Worm (Caenorhabditis elegans) whole organism, L1 larva: ENCODE results near the gene srw-31.

Experiments used
- F16B12.6 ChIP-seq: fragments of 150-350 bp; optimal IDR thresholded peaks from 2 replicates; lab custom pipeline; 2014; ENCODE audit warnings: missing biosample characterization, missing genetic modification characterization
- aha-1 ChIP-seq: fragments of 150-350 bp; optimal IDR thresholded peaks from 2 replicates; lab custom pipeline; 2014; ENCODE audit warnings: missing biosample characterization, missing genetic modification characterization
- ceh-8 ChIP-seq: fragments of 200-800 bp; sonication (Bioruptor generic); optimal IDR thresholded peaks from 2 replicates; lab custom pipeline; 2018; ENCODE audit warnings: mild to moderate bottlenecking, missing genetic modification characterization, moderate library complexity, missing compliant biosample characterization
- ces-1 ChIP-seq: fragments of 150-350 bp; optimal IDR thresholded peaks from 2 replicates; lab custom pipeline; 2014; ENCODE audit warnings: missing biosample characterization, missing genetic modification reagents, missing genetic modification characterization
- dpl-1 ChIP-seq, 3 experiments: fragments of 150-350 bp in 2 of 3; sonication (generic microtip) in 1 of 3; optimal IDR thresholded peaks; 2 replicates each; lab custom pipeline; 2014 to 2017; ENCODE audit warnings: missing biosample characterization in 3 of 3, missing genetic modification characterization in 3 of 3, missing genetic modification reagents in 3 of 3
- dsc-1 ChIP-seq: sonication (generic microtip); optimal IDR thresholded peaks from 2 replicates; lab custom pipeline; 2016; ENCODE audit warnings: mild to moderate bottlenecking, missing genetic modification characterization, missing compliant biosample characterization
- efl-1 ChIP-seq, 4 experiments: fragments of 150-350 bp; optimal IDR thresholded peaks in 3 of 4; peaks in 1 of 4; 1 replicate in 1 of 4; 2 replicates in 3 of 4; lab custom pipeline; 2014; ENCODE audit warnings: missing biosample characterization in 2 of 4, missing genetic modification characterization in 2 of 4, missing genetic modification reagents in 2 of 4
- elt-2 ChIP-seq: sonication (generic microtip); optimal IDR thresholded peaks from 2 replicates; lab custom pipeline; 2016; ENCODE audit warnings: missing genetic modification characterization, mild to moderate bottlenecking, inconsistent platforms, missing compliant biosample characterization, missing genetic modification reagents
- fkh-10 ChIP-seq: sonication (generic microtip); optimal IDR thresholded peaks from 2 replicates; lab custom pipeline; 2017; ENCODE audit warnings: missing biosample characterization, missing genetic modification reagents, missing genetic modification characterization
- fkh-4 ChIP-seq: sonication (generic microtip); optimal IDR thresholded peaks from 2 replicates; lab custom pipeline; 2016; ENCODE audit warnings: missing compliant biosample characterization, missing genetic modification characterization, borderline replicate concordance
- irx-1 ChIP-seq: sonication (generic microtip); optimal IDR thresholded peaks from 2 replicates; lab custom pipeline; 2016; ENCODE audit warnings: missing genetic modification characterization, missing compliant biosample characterization
- lin-14 ChIP-seq: fragments of 200-800 bp; sonication (Bioruptor generic); optimal IDR thresholded peaks from 2 replicates; lab custom pipeline; 2018; ENCODE audit warnings: mild to moderate bottlenecking, missing genetic modification characterization, moderate library complexity, missing compliant biosample characterization
- lin-15B ChIP-seq: fragments of 150-350 bp; sonication (generic microtip); optimal IDR thresholded peaks from 3 replicates; lab custom pipeline; 2014; ENCODE audit warnings: missing biosample characterization, missing genetic modification characterization
- lin-35 ChIP-seq, 2 experiments: fragments of 150-350 bp; optimal IDR thresholded peaks; 2 replicates each; lab custom pipeline; 2014; ENCODE audit warnings: missing biosample characterization in 2 of 2, missing genetic modification characterization in 2 of 2, missing genetic modification reagents in 2 of 2
- lsy-2 ChIP-seq, 2 experiments: fragments of 150-350 bp; optimal IDR thresholded peaks; 2 replicates each; lab custom pipeline; 2014; ENCODE audit warnings: missing biosample characterization in 2 of 2, missing genetic modification characterization in 2 of 2
- mab-9 ChIP-seq: fragments of 200-800 bp; sonication (Bioruptor generic); IDR thresholded peaks from 2 replicates; pipeline ENCODE4 v1.3.6; 2022; ENCODE audit warnings: missing genetic modification reagents, missing genetic modification characterization, missing compliant biosample characterization
- mdl-1 ChIP-seq, 2 experiments: fragments of 150-350 bp; optimal IDR thresholded peaks; 2 replicates each; lab custom pipeline; 2014 to 2017; ENCODE audit warnings: missing biosample characterization in 2 of 2, missing genetic modification characterization in 2 of 2, inconsistent platforms in 1 of 2
- nhr-237 ChIP-seq: fragments of 150-350 bp; optimal IDR thresholded peaks from 2 replicates; lab custom pipeline; 2014; ENCODE audit warnings: missing biosample characterization, missing genetic modification characterization
- nhr-28 ChIP-seq: fragments of 150-350 bp; optimal IDR thresholded peaks from 2 replicates; lab custom pipeline; 2014; ENCODE audit warnings: missing biosample characterization, missing genetic modification characterization
- nhr-71 ChIP-seq: sonication (generic microtip); optimal IDR thresholded peaks from 2 replicates; lab custom pipeline; 2016; ENCODE audit warnings: mild to moderate bottlenecking, missing genetic modification characterization, moderate library complexity, missing compliant biosample characterization
- nhr-77 ChIP-seq: fragments of 150-350 bp; optimal IDR thresholded peaks from 2 replicates; lab custom pipeline; 2014; ENCODE audit warnings: missing biosample characterization, missing genetic modification characterization
- nhr-84 ChIP-seq: sonication (generic microtip); optimal IDR thresholded peaks from 2 replicates; lab custom pipeline; 2017; ENCODE audit warnings: missing biosample characterization, missing genetic modification characterization
- pax-3 ChIP-seq: fragments of 200-800 bp; sonication (Bioruptor generic); optimal IDR thresholded peaks from 2 replicates; lab custom pipeline; 2018; ENCODE audit warnings: mild to moderate bottlenecking, missing genetic modification characterization, moderate library complexity, missing compliant biosample characterization
- pqm-1 ChIP-seq: sonication (generic microtip); optimal IDR thresholded peaks from 3 replicates; lab custom pipeline; 2017; ENCODE audit warnings: missing biosample characterization, missing genetic modification characterization
- rnt-1 ChIP-seq: sonication (generic microtip); optimal IDR thresholded peaks from 2 replicates; lab custom pipeline; 2016; ENCODE audit warnings: mild to moderate bottlenecking, missing genetic modification characterization, moderate library complexity, missing compliant biosample characterization
- snpc-4 ChIP-seq: fragments of 150-350 bp; optimal IDR thresholded peaks from 2 replicates; lab custom pipeline; 2014; ENCODE audit warnings: missing biosample characterization, missing genetic modification characterization
- tbx-2 ChIP-seq: sonication (generic microtip); optimal IDR thresholded peaks from 2 replicates; lab custom pipeline; 2016; ENCODE audit warnings: missing genetic modification characterization, missing compliant biosample characterization
- unc-130 ChIP-seq: fragments of 150-350 bp; optimal IDR thresholded peaks from 2 replicates; lab custom pipeline; 2017; ENCODE audit warnings: missing biosample characterization, missing genetic modification characterization, inconsistent platforms
- unc-30 ChIP-seq: sonication (generic microtip); optimal IDR thresholded peaks from 2 replicates; lab custom pipeline; 2017; ENCODE audit warnings: missing biosample characterization, missing genetic modification characterization
- unc-86 ChIP-seq: sonication (generic microtip); optimal IDR thresholded peaks from 2 replicates; lab custom pipeline; 2016; ENCODE audit warnings: missing genetic modification characterization, missing compliant biosample characterization
- xbp-1 ChIP-seq: sonication (generic microtip); optimal IDR thresholded peaks from 2 replicates; lab custom pipeline; 2016; ENCODE audit warnings: missing genetic modification characterization, missing compliant biosample characterization
- zip-4 ChIP-seq: fragments of 200-800 bp; sonication (Bioruptor generic); optimal IDR thresholded peaks from 2 replicates; lab custom pipeline; 2018; ENCODE audit warnings: mild to moderate bottlenecking, missing genetic modification characterization, moderate library complexity, missing compliant biosample characterization

The srw-31 gene

ce11 chrV:17538279-17538896 lies 32.0 kb downstream of the srw-31 start, which contains the start of gene C18D4.6 (continued):
- TF ChIP-seq pqm-1 (tag; lab: Kevin White, UChicago) (no peak), tbx-2 (tag; lab: Kevin White, UChicago) (peak; percentile 17), lin-14 (no peak), unc-130 (tag; lab: Kevin White, UChicago) (no peak)

- no peak for TF ChIP-seq mab-9 (GFP tag; lab: Robert Waterston, UW)
- TF ChIP-seq nhr-237, result no peak
- no peak for TF ChIP-seq aha-1 (tag; lab: Kevin White, UChicago)
- TF ChIP-seq dsc-1 (tag; lab: Kevin White, UChicago), result peak; percentile 2
- TF ChIP-seq mdl-1 (tag; optimal IDR thresholded peaks at IDR 0.05; lab: Kevin White, UChicago), result no peak
These were observed 32.9 kb downstream of the srw-31 start for ce11 chrV:17539289-17539688.

ce11 chrV:17540295-17540694 lies 33.9 kb downstream of the srw-31 start, which contains the start of gene srz-25:
Gene srz-25 (plus strand): TSS chrV:17540595.
- no peak for TF ChIP-seq lsy-2 (tag; optimal IDR thresholded peaks at IDR 0.05; lab: Kevin White, UChicago)
- TF ChIP-seq F16B12.6, result no peak
- TF ChIP-seq unc-86 (tag; lab: Kevin White, UChicago), result no peak
- no peak for TF ChIP-seq nhr-71 (tag; lab: Kevin White, UChicago)

- TF ChIP-seq efl-1 (optimal IDR thresholded peaks at IDR 0.05; lab: Kevin White, UChicago), result no peak
- peak in 1 of 2 experiments; percentile 71 for TF ChIP-seq efl-1 (GFP tag; optimal IDR thresholded peaks at IDR 0.05 in 1 of 2; lab: Kevin White, UChicago)
- TF ChIP-seq rnt-1, result peak; percentile 8
- no peak for TF ChIP-seq ces-1 (GFP tag; lab: Kevin White, UChicago)
- TF ChIP-seq snpc-4, result peak; percentile 12
These were observed 35.9 kb downstream of the srw-31 start for ce11 chrV:17542304-17542703.

- TF ChIP-seq elt-2 (tag; lab: Kevin White, UChicago) (peak; percentile 36), lin-35 (GFP tag; optimal IDR thresholded peaks at IDR 0.05; lab: Kevin White, UChicago) (no peak)
These were observed 40.5 kb downstream of the srw-31 start for ce11 chrV:17546931-17547330.

- TF ChIP-seq dpl-1 (GFP tag; optimal IDR thresholded peaks at IDR 0.05; lab: Kevin White, UChicago), result no peak
- TF ChIP-seq lin-14, result no peak
- no peak for TF ChIP-seq nhr-77 (tag; lab: Kevin White, UChicago)
- no peak for TF ChIP-seq lin-15B
- no peak for TF ChIP-seq ceh-8 (GFP tag; lab: Kevin White, UChicago)
- no peak for TF ChIP-seq irx-1 (tag; lab: Kevin White, UChicago)
- TF ChIP-seq unc-30 (tag; lab: Kevin White, UChicago), result no peak
- no peak for TF ChIP-seq tbx-2 (tag; lab: Kevin White, UChicago)
- TF ChIP-seq nhr-28, result no peak
- TF ChIP-seq xbp-1 (tag; lab: Kevin White, UChicago), result no peak
- TF ChIP-seq fkh-4 (tag; lab: Kevin White, UChicago), result no peak
- TF ChIP-seq pax-3 (tag; lab: Kevin White, UChicago), result no peak
- no peak for TF ChIP-seq unc-130 (tag; lab: Kevin White, UChicago)
These were observed 42.2 kb downstream of the srw-31 start for ce11 chrV:17548635-17549034.

ce11 chrV:17549362-17549761 lies 43.0 kb downstream of the srw-31 start, which contains the start of gene fbxa-176:
Gene fbxa-176 (plus strand): TSS chrV:17549675.
- TF ChIP-seq efl-1 (optimal IDR thresholded peaks at IDR 0.05; lab: Kevin White, UChicago) (no peak), efl-1 (GFP tag; optimal IDR thresholded peaks at IDR 0.05 in 1 of 2; lab: Kevin White, UChicago) (peak in 1 of 2 experiments; percentile 66), nhr-84 (tag; lab: Kevin White, UChicago) (no peak), fkh-10 (GFP tag; lab: Kevin White, UChicago) (no peak), lin-35 (GFP tag; optimal IDR thresholded peaks at IDR 0.05; lab: Kevin White, UChicago) (peak in 1 of 2 experiments; percentile 10), zip-4 (GFP tag; lab: Kevin White, UChicago) (no peak), nhr-28 (no peak)
